Fruit fly (Drosophila melanogaster) ovary, adult (tissue): ENCODE measurements around the gene slf.

ENCODE experiments used
- CG17801 ChIP-seq: fragments of 200-800 bp; optimal IDR thresholded peaks from 2 replicates; lab custom pipeline; 2019; ENCODE audit warnings: missing biosample characterization, mild to moderate bottlenecking, missing genetic modification characterization, moderate library complexity; ENCODE audit not compliant: partially characterized antibody

slf gene

dm6 chr2L:4794524-4794804 lies 7.3 kb downstream of the slf start, which contains the start of gene CG3294:
CG3294 (plus strand) TSS chr2L:4794549.
- no peak for TF ChIP-seq CG17801

DNA sequence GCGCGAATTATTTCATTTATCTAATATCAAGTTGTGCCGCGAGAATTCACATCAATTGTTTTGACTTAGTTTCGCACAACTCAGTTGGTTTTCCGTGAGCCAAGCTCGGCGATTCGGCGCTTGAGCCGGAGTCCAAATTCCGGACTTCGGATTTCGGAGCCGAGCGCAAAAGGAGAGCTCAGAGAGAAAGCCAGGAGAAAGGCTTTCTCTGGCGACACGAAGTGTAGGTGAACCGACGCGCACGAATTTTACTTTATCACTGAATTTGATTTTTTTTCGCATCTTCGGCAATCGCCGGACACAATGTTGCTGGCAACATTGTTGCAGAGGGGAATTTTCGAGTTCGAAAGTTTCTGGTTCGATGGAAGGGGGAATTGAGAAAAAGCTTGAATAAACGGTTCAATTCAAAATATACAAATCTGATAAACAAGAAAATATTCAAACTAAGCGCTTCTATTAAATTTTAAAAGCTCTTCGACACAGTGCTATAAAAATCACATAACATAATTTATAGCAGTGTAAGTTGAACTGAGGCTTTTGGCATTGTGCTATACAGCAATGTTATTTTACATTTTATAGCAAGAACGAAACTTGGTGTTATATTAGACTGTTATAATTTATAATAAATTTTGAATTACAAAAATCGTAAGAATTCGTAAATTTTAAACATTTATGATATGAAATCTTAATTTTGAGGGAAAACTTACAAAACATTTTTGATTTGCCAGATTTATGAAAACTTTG lies 7.8 kb downstream of the slf start, which contains the start of gene fipi:
Gene fipi, minus strand, starts transcription at position 265 of the 744 bp plus-strand sequence.
- TF ChIP-seq CG17801: no peak

DNA sequence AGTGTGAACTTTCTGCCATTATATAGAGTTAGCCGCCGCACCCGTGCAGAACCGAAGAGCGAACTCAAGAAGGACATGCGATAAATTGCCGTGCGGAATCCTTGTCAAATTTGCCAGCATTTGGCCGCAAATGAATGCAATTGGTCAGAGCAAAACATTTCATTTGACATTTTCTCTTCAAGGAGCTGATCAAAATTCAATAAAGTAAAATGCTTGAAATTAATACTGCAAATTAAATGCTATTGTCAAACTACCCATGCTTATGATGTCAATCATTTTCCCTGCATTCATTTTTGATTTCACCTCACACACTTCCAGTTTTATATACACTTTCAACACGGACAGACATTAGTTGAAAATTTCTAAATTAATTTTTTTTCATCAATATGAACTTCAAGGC lies 39.1 kb downstream of the slf start, which contains the start of gene CG42523:
Gene CG42523, plus strand, starts transcription at position 301 of the 400 bp plus-strand sequence.
- no peak for TF ChIP-seq CG17801
